Fruit fly (Drosophila melanogaster) S2 (cell line): ENCODE measurements around the gene CG34452.

ENCODE experiments used
- CG8478 ChIP-seq: fragments of >200 bp; optimal IDR thresholded peaks from 2 replicates; lab custom pipeline; 2018
- CTCF ChIP-seq, 2 experiments: fragments of >200 bp; optimal IDR thresholded peaks; 2 replicates each; lab custom pipeline; 2018

CG34452 gene

dm6 chr3L:15684017-15684416, 3.7 kb downstream of the CG34452 start:
- TF ChIP-seq CTCF (optimal IDR thresholded peaks at IDR 0.05; lab: Kevin White, UChicago) (no peak), CG8478 (no peak)

- TF ChIP-seq CTCF (optimal IDR thresholded peaks at IDR 0.05; lab: Kevin White, UChicago) (no peak), CG8478 (no peak)
These were observed 4.3 kb downstream of the CG34452 start, which contains the start of the genes CG7579 and Pgant8 for dm6 chr3L:15683345-15683922. Gene CG7579 (minus strand): TSS chr3L:15683445. Gene Pgant8 (plus strand): TSS chr3L:15683872.

- no peak for TF ChIP-seq CG8478
- no peak for TF ChIP-seq CTCF (optimal IDR thresholded peaks at IDR 0.05; lab: Kevin White, UChicago)
These were observed 8.3 kb downstream of the CG34452 start, which contains the start of gene CG7304 for dm6 chr3L:15679420-15679819. Gene CG7304 (plus strand): TSS chr3L:15679720.

- no peak for TF ChIP-seq CG8478
- no peak for TF ChIP-seq CTCF (optimal IDR thresholded peaks at IDR 0.05; lab: Kevin White, UChicago)
These were observed 9.4 kb downstream of the CG34452 start for dm6 chr3L:15678284-15678683.

- no peak for TF ChIP-seq CG8478
- no peak for TF ChIP-seq CTCF (optimal IDR thresholded peaks at IDR 0.05; lab: Kevin White, UChicago)
These were observed 10.0 kb downstream of the CG34452 start for dm6 chr3L:15677662-15678061.

dm6 chr3L:15675111-15675510, 12.6 kb downstream of the CG34452 start:
- TF ChIP-seq CTCF (optimal IDR thresholded peaks at IDR 0.05; lab: Kevin White, UChicago), result no peak
- no peak for TF ChIP-seq CG8478

dm6 chr3L:15672800-15673199, 14.9 kb downstream of the CG34452 start:
- TF ChIP-seq CG8478, result no peak
- TF ChIP-seq CTCF (optimal IDR thresholded peaks at IDR 0.05; lab: Kevin White, UChicago), result no peak

- TF ChIP-seq CTCF (optimal IDR thresholded peaks at IDR 0.05; lab: Kevin White, UChicago) (no peak), CG8478 (no peak)
These were observed 17.2 kb downstream of the CG34452 start for dm6 chr3L:15670455-15670854.

dm6 chr3L:15669939-15670338, 17.8 kb downstream of the CG34452 start:
- TF ChIP-seq CG8478 (no peak), CTCF (optimal IDR thresholded peaks at IDR 0.05; lab: Kevin White, UChicago) (no peak)

- TF ChIP-seq CG8478 (no peak), CTCF (optimal IDR thresholded peaks at IDR 0.05; lab: Kevin White, UChicago) (no peak)
These were observed 22.0 kb downstream of the CG34452 start for dm6 chr3L:15665741-15666140.

dm6 chr3L:15664199-15664794, 23.4 kb downstream of the CG34452 start:
- TF ChIP-seq CG8478 (no peak), CTCF (optimal IDR thresholded peaks at IDR 0.05; lab: Kevin White, UChicago) (no peak)

- TF ChIP-seq CG8478 (no peak), CTCF (optimal IDR thresholded peaks at IDR 0.05; lab: Kevin White, UChicago) (no peak)
These were observed 25.2 kb downstream of the CG34452 start for dm6 chr3L:15662510-15662909.

- TF ChIP-seq CG8478 (no peak), CTCF (optimal IDR thresholded peaks at IDR 0.05; lab: Kevin White, UChicago) (no peak)
These were observed 26.1 kb downstream of the CG34452 start, which contains the start of gene CG43082 for dm6 chr3L:15661567-15661966. Gene CG43082 (plus strand): TSS chr3L:15661867.

- TF ChIP-seq CG8478 (no peak), CTCF (optimal IDR thresholded peaks at IDR 0.05; lab: Kevin White, UChicago) (no peak)
These were observed 26.8 kb downstream of the CG34452 start, which contains the start of the genes Eig71Ej and Eig71Ek for dm6 chr3L:15660915-15661314. Gene Eig71Ej (minus strand): TSS chr3L:15661015. Gene Eig71Ek (plus strand): TSS chr3L:15661248.

dm6 chr3L:15659341-15659740, 28.4 kb downstream of the CG34452 start, which contains the start of the genes Eig71Eh and Eig71Ei:
Gene Eig71Eh (minus strand): TSS chr3L:15659441.
Gene Eig71Ei (plus strand): TSS chr3L:15659707.
- TF ChIP-seq CTCF (optimal IDR thresholded peaks at IDR 0.05; lab: Kevin White, UChicago) (no peak), CG8478 (no peak)

- TF ChIP-seq CTCF (optimal IDR thresholded peaks at IDR 0.05; lab: Kevin White, UChicago), result no peak
- TF ChIP-seq CG8478, result no peak
These were observed 30.4 kb downstream of the CG34452 start, which contains the start of the genes Eig71Ef and Eig71Eg for dm6 chr3L:15657290-15657689. Gene Eig71Ef (minus strand): TSS chr3L:15657390. Gene Eig71Eg (plus strand): TSS chr3L:15657628.
